Worm (Caenorhabditis elegans): ENCODE results near the gene hrg-7.
A peak's percentile ranks its signal among the peaks of the same experiment; 100 is the strongest.

The hrg-7 gene

DNA sequence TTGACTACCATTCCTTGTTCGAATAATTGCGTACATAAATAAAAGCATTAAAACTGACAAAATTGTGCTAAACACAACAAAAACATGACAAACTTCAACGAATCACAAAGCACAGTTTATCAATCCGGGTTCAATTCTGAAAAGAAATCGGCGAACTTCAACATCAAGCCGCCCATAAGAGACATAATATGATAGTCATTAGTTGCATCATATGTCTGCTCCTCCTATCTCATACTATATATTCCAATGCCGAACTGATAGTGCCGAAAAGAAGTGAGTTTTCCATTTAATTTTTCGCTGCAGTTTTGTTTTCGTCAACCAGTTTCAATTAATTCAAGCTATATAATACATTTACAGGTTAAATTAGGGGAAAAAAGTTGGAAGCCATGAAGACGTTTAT, at the start of gene hrg-7:
hrg-7 (plus strand) TSS at position 358 of the 400 bp plus-strand sequence.
- no peak for TF ChIP-seq ces-1 (GFP tag; optimal IDR thresholded peaks at IDR 0.05)

- no peak for TF ChIP-seq mls-2 (tag; optimal IDR thresholded peaks at IDR 0.05)
- TF ChIP-seq ceh-39 (tag; optimal IDR thresholded peaks at IDR 0.05) = no peak
- no peak for TF ChIP-seq blmp-1 (tag; optimal IDR thresholded peaks at IDR 0.05)
- TF ChIP-seq sptf-1 (tag; optimal IDR thresholded peaks at IDR 0.05) = no peak
- TF ChIP-seq unc-39 (tag; optimal IDR thresholded peaks at IDR 0.05) = no peak
- TF ChIP-seq mep-1 (tag; optimal IDR thresholded peaks at IDR 0.05) = no peak
- TF ChIP-seq nhr-237 (tag; optimal IDR thresholded peaks at IDR 0.05) = no peak
- TF ChIP-seq elt-3 (tag; optimal IDR thresholded peaks at IDR 0.05) = no peak
- TF ChIP-seq ceh-43 (GFP tag; optimal IDR thresholded peaks at IDR 0.05) = no peak
- TF ChIP-seq mab-5 (tag; optimal IDR thresholded peaks at IDR 0.05) = no peak
- TF ChIP-seq zip-8 (tag; optimal IDR thresholded peaks at IDR 0.05) = no peak
- TF ChIP-seq nhr-12 (tag; optimal IDR thresholded peaks at IDR 0.05) = no peak
- no peak for TF ChIP-seq cnd-1 (tag; optimal IDR thresholded peaks at IDR 0.05)
- no peak for TF ChIP-seq sem-2 (GFP tag; optimal IDR thresholded peaks at IDR 0.05)
- TF ChIP-seq nhr-2 (tag; optimal IDR thresholded peaks at IDR 0.05) = no peak
- TF ChIP-seq bed-3 (GFP tag; optimal IDR thresholded peaks at IDR 0.05) = no peak
- no peak for TF ChIP-seq ces-1 (GFP tag; optimal IDR thresholded peaks at IDR 0.05)
- TF ChIP-seq ceh-83 (GFP tag; optimal IDR thresholded peaks at IDR 0.05) = no peak
These were observed 46.7 kb upstream of the hrg-7 start, which contains the start of gene parn-1 for ce11 chrV:12695155-12695554. Gene parn-1, minus strand, starts transcription at chrV:12695255.

DNA sequence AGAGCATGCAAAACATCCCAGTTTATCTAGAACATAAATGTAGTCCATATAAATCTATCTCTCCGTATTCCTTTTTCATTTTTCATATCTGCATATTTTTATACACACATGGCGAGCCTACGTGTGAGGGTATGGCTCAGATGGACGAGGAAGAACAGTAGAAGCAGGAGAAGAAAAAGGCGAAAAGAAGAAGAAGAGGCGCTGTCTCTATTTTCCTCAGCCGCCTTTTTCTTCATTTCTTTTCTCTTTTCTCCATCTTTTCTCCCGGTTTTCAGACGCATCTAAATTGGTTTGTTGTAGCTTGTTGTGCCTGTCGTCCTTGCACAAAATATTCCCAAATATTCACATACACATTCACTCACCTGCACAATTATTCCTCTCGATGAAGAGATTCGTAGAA, 45.9 kb upstream of the hrg-7 start, which contains the start of gene K10C8.4:
K10C8.4 (plus strand) TSS at position 301 of the 400 bp plus-strand sequence.
- TF ChIP-seq ces-1 (GFP tag; optimal IDR thresholded peaks at IDR 0.05) = no peak
- no peak for TF ChIP-seq M03D4.4 (tag; optimal IDR thresholded peaks at IDR 0.05)
- TF ChIP-seq ham-2 (GFP tag; optimal IDR thresholded peaks at IDR 0.05) = no peak
- TF ChIP-seq pha-4 (tag; optimal IDR thresholded peaks at IDR 0.05) = no peak
- TF ChIP-seq unc-120 (tag; optimal IDR thresholded peaks at IDR 0.05; ENCODE audit: poor library complexity, severe bottlenecking) = no peak
- TF ChIP-seq ceh-83 (GFP tag; optimal IDR thresholded peaks at IDR 0.05) = no peak
- no peak for TF ChIP-seq elt-3 (tag; optimal IDR thresholded peaks at IDR 0.05)

DNA sequence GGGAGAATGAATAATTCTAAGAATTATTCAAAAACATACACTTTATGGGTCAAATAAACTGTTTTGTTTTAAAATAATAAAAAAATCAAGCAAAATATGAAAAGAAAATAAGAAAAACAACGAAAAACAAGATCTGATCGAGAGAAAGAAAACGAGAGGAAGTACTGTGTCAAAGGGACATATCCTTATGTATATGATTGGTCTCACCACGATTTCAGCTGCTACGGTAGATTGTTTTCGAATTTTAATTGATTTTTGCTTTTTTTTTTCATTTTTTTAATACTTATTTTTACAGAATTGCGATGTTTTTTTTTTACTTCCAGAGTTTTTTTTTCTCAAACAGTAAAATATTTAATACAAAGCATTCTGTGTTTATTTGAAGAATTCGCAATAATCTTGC, 45.1 kb upstream of the hrg-7 start:
- TF ChIP-seq sem-2 (GFP tag; optimal IDR thresholded peaks at IDR 0.05) (no peak), ceh-39 (tag; optimal IDR thresholded peaks at IDR 0.05) (no peak), unc-39 (tag; optimal IDR thresholded peaks at IDR 0.05) (no peak), flh-1 (GFP tag; optimal IDR thresholded peaks at IDR 0.05) (no peak), bed-3 (GFP tag; optimal IDR thresholded peaks at IDR 0.05) (no peak), nhr-28 (tag; optimal IDR thresholded peaks at IDR 0.05) (no peak), mls-2 (tag; optimal IDR thresholded peaks at IDR 0.05) (no peak), ces-1 (GFP tag; optimal IDR thresholded peaks at IDR 0.05) (no peak)

- TF ChIP-seq unc-120 (tag; optimal IDR thresholded peaks at IDR 0.05; ENCODE audit: poor library complexity, severe bottlenecking) (peak; percentile 73), mep-1 (tag; optimal IDR thresholded peaks at IDR 0.05) (no peak)
These were observed 44.4 kb upstream of the hrg-7 start, which contains the start of gene istr-1 for ce11 chrV:12697364-12697901. Gene istr-1, plus strand, starts transcription at chrV:12697858.

DNA sequence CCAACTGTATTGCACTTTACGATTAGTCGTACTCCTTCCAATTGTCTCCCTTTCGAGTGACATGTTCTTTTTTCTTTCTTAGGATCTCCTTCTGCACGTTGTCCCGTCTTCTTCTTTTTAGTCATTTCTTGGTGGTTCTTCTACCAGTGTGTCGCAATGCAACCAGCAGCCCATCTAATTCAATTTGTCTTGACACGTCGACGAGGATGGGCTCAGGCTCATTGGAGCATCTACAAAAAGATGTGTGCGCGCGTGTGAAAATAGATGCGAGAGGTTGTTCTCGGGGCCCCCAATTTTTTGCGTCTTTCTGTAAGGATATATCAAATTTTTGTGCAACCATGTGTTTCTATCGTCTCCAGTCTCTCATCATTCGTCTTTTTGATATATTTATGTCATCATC, 40.2 kb upstream of the hrg-7 start:
- TF ChIP-seq ceh-43 (GFP tag; optimal IDR thresholded peaks at IDR 0.05) (no peak), ces-1 (GFP tag; optimal IDR thresholded peaks at IDR 0.05) (peak; percentile 63)

ce11 chrV:12704077-12704476, 37.8 kb upstream of the hrg-7 start, which contains the start of gene R11D1.1:
Gene R11D1.1, plus strand, starts transcription at chrV:12704377.
- TF ChIP-seq drap-1 (GFP tag; optimal IDR thresholded peaks at IDR 0.05) (no peak), nhr-237 (tag; optimal IDR thresholded peaks at IDR 0.05) (no peak), tbx-8 (GFP tag; optimal IDR thresholded peaks at IDR 0.05) (no peak), unc-62 (GFP tag; optimal IDR thresholded peaks at IDR 0.05) (no peak), ham-2 (GFP tag; optimal IDR thresholded peaks at IDR 0.05) (no peak), nhr-28 (tag; optimal IDR thresholded peaks at IDR 0.05) (no peak), lin-32 (GFP tag; optimal IDR thresholded peaks at IDR 0.05) (no peak), unc-39 (tag; optimal IDR thresholded peaks at IDR 0.05) (no peak), ces-1 (GFP tag; optimal IDR thresholded peaks at IDR 0.05) (no peak), flh-1 (GFP tag; optimal IDR thresholded peaks at IDR 0.05) (no peak), ztf-11 (tag; optimal IDR thresholded peaks at IDR 0.05) (no peak), nhr-2 (tag; optimal IDR thresholded peaks at IDR 0.05) (no peak)

All from whole organism, mixed stage, embryonic.